Worm (Caenorhabditis elegans) whole organism, mixed stage, embryonic: ENCODE measurements around the gene srv-32.
A peak's percentile ranks its signal among the peaks of the same experiment; 100 is the strongest.
"Not testable (repeated sequence)": the region's sequence is repeated elsewhere in the genome, so short reads cannot be mapped to it uniquely, and the experiment has no call there.

Experiments
- M03D4.4 ChIP-seq: sonication (generic microtip); optimal IDR thresholded peaks from 2 replicates; lab custom pipeline; 2017; ENCODE audit warnings: mild to moderate bottlenecking, missing genetic modification characterization, missing compliant biosample characterization
- bed-3 ChIP-seq: fragments of 200-800 bp; sonication (Bioruptor generic); optimal IDR thresholded peaks from 3 replicates; lab custom pipeline; 2018; ENCODE audit warnings: mild to moderate bottlenecking, missing genetic modification characterization, moderate library complexity, missing compliant biosample characterization
- blmp-1 ChIP-seq: fragments of 150-350 bp; optimal IDR thresholded peaks from 2 replicates; lab custom pipeline; 2014; ENCODE audit warnings: missing biosample characterization, missing genetic modification characterization
- ceh-39 ChIP-seq: fragments of 150-350 bp; optimal IDR thresholded peaks from 2 replicates; lab custom pipeline; 2014; ENCODE audit warnings: missing biosample characterization, missing genetic modification characterization
- ceh-43 ChIP-seq: fragments of 200-800 bp; sonication (Bioruptor generic); optimal IDR thresholded peaks from 2 replicates; lab custom pipeline; 2018; ENCODE audit warnings: mild to moderate bottlenecking, missing genetic modification characterization, moderate library complexity, missing compliant biosample characterization
- ceh-83 ChIP-seq: fragments of 200-800 bp; sonication (Bioruptor generic); optimal IDR thresholded peaks from 2 replicates; lab custom pipeline; 2018; ENCODE audit warnings: mild to moderate bottlenecking, missing genetic modification characterization, missing compliant biosample characterization
- ces-1 ChIP-seq: fragments of 150-350 bp; optimal IDR thresholded peaks from 2 replicates; lab custom pipeline; 2014; ENCODE audit warnings: missing biosample characterization, missing genetic modification reagents, missing genetic modification characterization
- cnd-1 ChIP-seq: fragments of 200-800 bp; sonication (Bioruptor generic); optimal IDR thresholded peaks from 2 replicates; lab custom pipeline; 2018; ENCODE audit warnings: mild to moderate bottlenecking, missing genetic modification characterization, missing compliant biosample characterization
- drap-1 ChIP-seq: fragments of 200-800 bp; sonication (Bioruptor generic); optimal IDR thresholded peaks from 3 replicates; lab custom pipeline; 2018; ENCODE audit warnings: mild to moderate bottlenecking, missing genetic modification characterization, missing compliant biosample characterization
- elt-1 ChIP-seq: sonication (generic microtip); optimal IDR thresholded peaks from 2 replicates; lab custom pipeline; 2017; ENCODE audit warnings: missing genetic modification characterization, mild to moderate bottlenecking, missing compliant biosample characterization, antibody characterized with exemption, moderate library complexity, borderline replicate concordance; ENCODE audit not compliant: insufficient read depth
- elt-3 ChIP-seq: fragments of 150-350 bp; optimal IDR thresholded peaks from 2 replicates; lab custom pipeline; 2014; ENCODE audit warnings: missing biosample characterization, missing genetic modification characterization
- flh-1 ChIP-seq: fragments of 200-800 bp; sonication (Bioruptor generic); optimal IDR thresholded peaks from 2 replicates; lab custom pipeline; 2018; ENCODE audit warnings: mild to moderate bottlenecking, missing genetic modification characterization, moderate library complexity, missing compliant biosample characterization
- ham-2 ChIP-seq: fragments of 200-800 bp; sonication (Bioruptor generic); optimal IDR thresholded peaks from 2 replicates; lab custom pipeline; 2018; ENCODE audit warnings: mild to moderate bottlenecking, missing genetic modification characterization, missing compliant biosample characterization
- hlh-1 ChIP-seq: fragments of 150-350 bp; optimal IDR thresholded peaks from 2 replicates; lab custom pipeline; 2014; ENCODE audit warnings: missing biosample characterization, missing genetic modification reagents, missing genetic modification characterization
- lin-13 ChIP-seq: fragments of 150-350 bp; optimal IDR thresholded peaks from 2 replicates; lab custom pipeline; 2014; ENCODE audit warnings: missing biosample characterization, missing genetic modification characterization
- lin-32 ChIP-seq: fragments of 200-800 bp; sonication (Bioruptor generic); optimal IDR thresholded peaks from 2 replicates; lab custom pipeline; 2018; ENCODE audit warnings: mild to moderate bottlenecking, missing genetic modification characterization, missing compliant biosample characterization
- lsy-2 ChIP-seq: fragments of 150-350 bp; optimal IDR thresholded peaks from 2 replicates; lab custom pipeline; 2014; ENCODE audit warnings: missing biosample characterization, missing genetic modification characterization
- mab-5 ChIP-seq: fragments of 150-350 bp; optimal IDR thresholded peaks from 2 replicates; lab custom pipeline; 2014; ENCODE audit warnings: missing biosample characterization, missing genetic modification characterization
- mep-1 ChIP-seq: fragments of 150-350 bp; optimal IDR thresholded peaks from 2 replicates; lab custom pipeline; 2017; ENCODE audit warnings: missing biosample characterization, missing genetic modification reagents, missing genetic modification characterization, inconsistent platforms
- mls-2 ChIP-seq: sonication (generic microtip); optimal IDR thresholded peaks from 2 replicates; lab custom pipeline; 2016; ENCODE audit warnings: mild to moderate bottlenecking, missing genetic modification characterization, moderate library complexity, missing compliant biosample characterization
- nhr-12 ChIP-seq: fragments of 150-350 bp; optimal IDR thresholded peaks from 2 replicates; lab custom pipeline; 2014; ENCODE audit warnings: missing biosample characterization, missing genetic modification characterization
- nhr-2 ChIP-seq: fragments of 150-350 bp; optimal IDR thresholded peaks from 2 replicates; lab custom pipeline; 2014; ENCODE audit warnings: missing biosample characterization, missing genetic modification characterization
- nhr-237 ChIP-seq: fragments of 150-350 bp; optimal IDR thresholded peaks from 2 replicates; lab custom pipeline; 2014; ENCODE audit warnings: missing biosample characterization, missing genetic modification characterization
- nhr-28 ChIP-seq: fragments of 150-350 bp; optimal IDR thresholded peaks from 2 replicates; lab custom pipeline; 2014; ENCODE audit warnings: missing biosample characterization, missing genetic modification characterization
- nhr-76 ChIP-seq: sonication (generic microtip); optimal IDR thresholded peaks from 2 replicates; lab custom pipeline; 2017; ENCODE audit warnings: missing biosample characterization, missing genetic modification characterization
- pha-4 ChIP-seq: fragments of 150-350 bp; optimal IDR thresholded peaks from 2 replicates; lab custom pipeline; 2018; ENCODE audit warnings: missing biosample characterization, missing genetic modification reagents, missing genetic modification characterization
- sem-2 ChIP-seq: fragments of 200-800 bp; sonication (Bioruptor generic); optimal IDR thresholded peaks from 2 replicates; lab custom pipeline; 2018; ENCODE audit warnings: mild to moderate bottlenecking, missing genetic modification characterization, missing compliant biosample characterization
- snpc-4 ChIP-seq: fragments of 150-350 bp; optimal IDR thresholded peaks from 2 replicates; lab custom pipeline; 2014; ENCODE audit warnings: missing biosample characterization, missing genetic modification characterization
- sptf-1 ChIP-seq: sonication (generic microtip); optimal IDR thresholded peaks from 2 replicates; lab custom pipeline; 2017; ENCODE audit warnings: mild to moderate bottlenecking, missing genetic modification characterization, moderate library complexity, missing compliant biosample characterization
- tbx-8 ChIP-seq: fragments of 200-800 bp; sonication (Bioruptor generic); optimal IDR thresholded peaks from 2 replicates; lab custom pipeline; 2018; ENCODE audit warnings: mild to moderate bottlenecking, missing genetic modification characterization, moderate library complexity, missing compliant biosample characterization
- unc-120 ChIP-seq: sonication (generic microtip); optimal IDR thresholded peaks from 2 replicates; lab custom pipeline; 2017; ENCODE audit warnings: missing genetic modification characterization, missing compliant biosample characterization; ENCODE audit not compliant: poor library complexity, severe bottlenecking
- unc-39 ChIP-seq: fragments of 150-350 bp; optimal IDR thresholded peaks from 2 replicates; lab custom pipeline; 2014; ENCODE audit warnings: missing biosample characterization, missing genetic modification characterization
- unc-62 ChIP-seq: fragments of 150-350 bp; optimal IDR thresholded peaks from 2 replicates; lab custom pipeline; 2014; ENCODE audit warnings: missing biosample characterization, missing genetic modification reagents, missing genetic modification characterization
- zip-8 ChIP-seq: fragments of 150-350 bp; optimal IDR thresholded peaks from 2 replicates; lab custom pipeline; 2014; ENCODE audit warnings: missing biosample characterization, missing genetic modification characterization
- ztf-11 ChIP-seq: fragments of 150-350 bp; optimal IDR thresholded peaks from 2 replicates; lab custom pipeline; 2014; ENCODE audit warnings: missing biosample characterization, missing genetic modification characterization

The srv-32 gene

ce11 chrIV:6321667-6322066, 39.6 kb upstream of the srv-32 start, which contains the start of gene Y73B6BL.29:
Gene Y73B6BL.29 (plus strand): TSS chrIV:6321929.
- TF ChIP-seq cnd-1 (tag; lab: Kevin White, UChicago) (no peak), pha-4 (tag; lab: Kevin White, UChicago) (peak; percentile 54), M03D4.4 (no peak), nhr-28 (no peak), mab-5 (tag; lab: Kevin White, UChicago) (no peak), mep-1 (tag; lab: Kevin White, UChicago) (peak; percentile 67), lsy-2 (tag; lab: Kevin White, UChicago) (peak; percentile 77), nhr-237 (tag; lab: Kevin White, UChicago) (peak; percentile 50), nhr-2 (tag; lab: Kevin White, UChicago) (peak; percentile 56), ceh-39 (tag; lab: Kevin White, UChicago) (peak; percentile 59), mls-2 (tag; lab: Kevin White, UChicago) (no peak), unc-120 (tag; lab: Kevin White, UChicago) (no peak), ceh-83 (GFP tag; lab: Kevin White, UChicago) (no peak), nhr-76 (tag; lab: Kevin White, UChicago) (no peak), hlh-1 (tag; lab: Kevin White, UChicago) (no peak), ceh-43 (peak; percentile 52), lin-32 (GFP tag; lab: Kevin White, UChicago) (no peak), blmp-1 (tag; lab: Kevin White, UChicago) (no peak), ham-2 (GFP tag; lab: Kevin White, UChicago) (no peak), unc-39 (no peak), lin-13 (no peak), drap-1 (GFP tag; lab: Kevin White, UChicago) (peak; percentile 12), zip-8 (peak; percentile 93), sptf-1 (tag; lab: Kevin White, UChicago) (peak; percentile 68), sem-2 (GFP tag; lab: Kevin White, UChicago) (no peak), ces-1 (GFP tag; lab: Kevin White, UChicago) (peak; percentile 98), elt-3 (tag; lab: Kevin White, UChicago) (no peak), tbx-8 (GFP tag; lab: Kevin White, UChicago) (no peak), bed-3 (GFP tag; lab: Kevin White, UChicago) (no peak), nhr-12 (tag; lab: Kevin White, UChicago) (no peak), snpc-4 (tag; lab: Kevin White, UChicago) (no peak), flh-1 (GFP tag; lab: Kevin White, UChicago) (no peak), ztf-11 (tag; lab: Kevin White, UChicago) (no peak), unc-62 (GFP tag; lab: Kevin White, UChicago) (no peak), elt-1 (no peak)

- TF ChIP-seq nhr-12, sptf-1, nhr-2 (tag; lab: Kevin White, UChicago): not testable (repeated sequence)
- TF ChIP-seq, all 35 proteins: peak for 0; not testable (repeated sequence) for 35
Measured at ce11 chrIV:6317357-6317756, 35.3 kb upstream of the srv-32 start, which contains the start of gene Y73B6BL.12. Gene Y73B6BL.12 (minus strand): TSS chrIV:6317457.

DNA sequence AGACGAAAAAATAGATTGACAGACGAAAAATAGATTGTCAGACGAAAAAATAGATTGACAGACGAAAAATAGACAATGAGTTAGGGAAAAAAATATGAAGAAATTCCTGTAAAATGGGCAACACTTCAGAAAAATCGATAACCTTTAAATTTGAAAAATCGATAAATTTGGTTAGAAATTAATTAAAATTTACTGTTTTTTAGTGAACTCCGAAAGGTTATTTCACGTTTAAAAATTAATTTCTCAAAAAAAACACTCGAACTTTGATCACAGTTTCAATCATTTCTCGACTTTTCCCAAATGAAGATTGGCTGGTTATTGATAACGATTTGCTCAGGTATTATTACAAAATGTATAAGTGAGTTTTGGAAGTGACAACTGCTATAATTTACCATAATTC, 25.4 kb upstream of the srv-32 start, which contains the start of gene csp-2:
Gene csp-2, plus strand, starts transcription at position 301 of the 400 bp plus-strand sequence.
- TF ChIP-seq lsy-2 (tag; lab: Kevin White, UChicago) (no peak), pha-4 (tag; lab: Kevin White, UChicago) (no peak), lin-13 (no peak)

- TF ChIP-seq mab-5 (tag; lab: Kevin White, UChicago) = no peak
- TF ChIP-seq pha-4 (tag; lab: Kevin White, UChicago) = no peak
- TF ChIP-seq unc-120 (tag; lab: Kevin White, UChicago) = no peak
- TF ChIP-seq nhr-76 (tag; lab: Kevin White, UChicago) = no peak
- no peak for TF ChIP-seq ces-1 (GFP tag; lab: Kevin White, UChicago)
- no peak for TF ChIP-seq cnd-1 (tag; lab: Kevin White, UChicago)
- no peak for TF ChIP-seq mep-1 (tag; lab: Kevin White, UChicago)
- TF ChIP-seq elt-3 (tag; lab: Kevin White, UChicago) = no peak
- TF ChIP-seq sem-2 (GFP tag; lab: Kevin White, UChicago) = no peak
- TF ChIP-seq zip-8 = no peak
- TF ChIP-seq nhr-28 = no peak
- TF ChIP-seq ceh-39 (tag; lab: Kevin White, UChicago) = no peak
- no peak for TF ChIP-seq lin-13
- TF ChIP-seq nhr-12 (tag; lab: Kevin White, UChicago) = no peak
Measured at ce11 chrIV:6303642-6304041, 21.6 kb upstream of the srv-32 start, which contains the start of gene srv-25. Gene srv-25 (minus strand): TSS chrIV:6303742.
